Fruit fly (Drosophila melanogaster): ENCODE data around the gene Piezo.

Piezo gene

dm6 chr2L:8168075-8168474 lies 5.2 kb downstream of the Piezo start:
- TF ChIP-seq Mio (GFP tag; optimal IDR thresholded peaks at IDR 0.05) (no peak), CG9705 (GFP tag; optimal IDR thresholded peaks at IDR 0.05) (no peak), Rel (GFP tag; optimal IDR thresholded peaks at IDR 0.05) (no peak), Rel (tag; optimal IDR thresholded peaks at IDR 0.05) (no peak), foxo (GFP tag; optimal IDR thresholded peaks at IDR 0.05) (no peak), dsf (GFP tag; optimal IDR thresholded peaks at IDR 0.05; ENCODE audit: borderline replicate concordance) (no peak), HLH106 (tag; optimal IDR thresholded peaks at IDR 0.05) (no peak), Dif (GFP tag; optimal IDR thresholded peaks at IDR 0.05; ENCODE audit: partially characterized antibody) (no peak), Hnf4 (GFP tag; optimal IDR thresholded peaks at IDR 0.05) (no peak), Myc (optimal IDR thresholded peaks at IDR 0.05) (no peak)

dm6 chr2L:8170600-8171182 lies 7.8 kb downstream of the Piezo start:
- TF ChIP-seq Jra (GFP tag; optimal IDR thresholded peaks at IDR 0.05), result no peak
- no peak for TF ChIP-seq lola (GFP tag; optimal IDR thresholded peaks at IDR 0.05)
- no peak for TF ChIP-seq Myc (optimal IDR thresholded peaks at IDR 0.05)
- TF ChIP-seq jim (GFP tag; optimal IDR thresholded peaks at IDR 0.05), result no peak
- no peak for TF ChIP-seq ey (GFP tag; optimal IDR thresholded peaks at IDR 0.05)
- TF ChIP-seq OdsH (GFP tag; optimal IDR thresholded peaks at IDR 0.05), result no peak
- no peak for TF ChIP-seq psq (GFP tag; optimal IDR thresholded peaks at IDR 0.05)
- no peak for TF ChIP-seq pan (optimal IDR thresholded peaks at IDR 0.05)
- no peak for TF ChIP-seq tai (GFP tag; optimal IDR thresholded peaks at IDR 0.05)
- no peak for TF ChIP-seq Hr83 (GFP tag; optimal IDR thresholded peaks at IDR 0.05; ENCODE audit: poor library complexity, severe bottlenecking)
- no peak for TF ChIP-seq N (GFP tag; optimal IDR thresholded peaks at IDR 0.05)
- no peak for TF ChIP-seq rgr (GFP tag; optimal IDR thresholded peaks at IDR 0.05)
- no peak for TF ChIP-seq brk (GFP tag; optimal IDR thresholded peaks at IDR 0.05)
- TF ChIP-seq Hnf4 (GFP tag; optimal IDR thresholded peaks at IDR 0.05), result no peak
- no peak for TF ChIP-seq GATAd (GFP tag; optimal IDR thresholded peaks at IDR 0.05)
- TF ChIP-seq h (GFP tag; optimal IDR thresholded peaks at IDR 0.05), result no peak
- TF ChIP-seq Hr78 (GFP tag; optimal IDR thresholded peaks at IDR 0.05), result no peak
- no peak for TF ChIP-seq Vsx2 (GFP tag; optimal IDR thresholded peaks at IDR 0.05; ENCODE audit: partially characterized antibody)

- TF ChIP-seq Vsx2 (GFP tag; optimal IDR thresholded peaks at IDR 0.05; ENCODE audit: partially characterized antibody) (no peak), OdsH (GFP tag; optimal IDR thresholded peaks at IDR 0.05) (no peak), Dif (GFP tag; optimal IDR thresholded peaks at IDR 0.05; ENCODE audit: partially characterized antibody) (no peak), Sp1 (GFP tag; optimal IDR thresholded peaks at IDR 0.05) (no peak), brk (GFP tag; optimal IDR thresholded peaks at IDR 0.05) (no peak), Myc (optimal IDR thresholded peaks at IDR 0.05) (no peak), CrebA (GFP tag; optimal IDR thresholded peaks at IDR 0.05; ENCODE audit: borderline replicate concordance) (no peak)
Observed at dm6 chr2L:8171544-8171943, 8.7 kb downstream of the Piezo start.

- no peak for TF ChIP-seq Hr78 (GFP tag; optimal IDR thresholded peaks at IDR 0.05)
Observed at dm6 chr2L:8185008-8185407, 22.1 kb downstream of the Piezo start.

dm6 chr2L:8190681-8191080 lies 27.8 kb downstream of the Piezo start, which contains the start of gene CG34134:
Gene CG34134 (minus strand): TSS chr2L:8190781.
- TF ChIP-seq OdsH (GFP tag; optimal IDR thresholded peaks at IDR 0.05), result no peak
- no peak for TF ChIP-seq Hr83 (GFP tag; optimal IDR thresholded peaks at IDR 0.05; ENCODE audit: poor library complexity, severe bottlenecking)
- no peak for TF ChIP-seq ey (GFP tag; optimal IDR thresholded peaks at IDR 0.05)
- no peak for TF ChIP-seq Jra (GFP tag; optimal IDR thresholded peaks at IDR 0.05)
- no peak for TF ChIP-seq pan (optimal IDR thresholded peaks at IDR 0.05)
- no peak for TF ChIP-seq Hr78 (GFP tag; optimal IDR thresholded peaks at IDR 0.05)
- no peak for TF ChIP-seq br (GFP tag; optimal IDR thresholded peaks at IDR 0.05)
- TF ChIP-seq Sp1 (GFP tag; optimal IDR thresholded peaks at IDR 0.05), result no peak
- TF ChIP-seq rgr (GFP tag; optimal IDR thresholded peaks at IDR 0.05), result no peak
- no peak for TF ChIP-seq Abd-B (GFP tag; optimal IDR thresholded peaks at IDR 0.05)
- TF ChIP-seq jim (GFP tag; optimal IDR thresholded peaks at IDR 0.05), result no peak
- TF ChIP-seq GATAd (GFP tag; optimal IDR thresholded peaks at IDR 0.05), result no peak
- TF ChIP-seq Hnf4 (GFP tag; optimal IDR thresholded peaks at IDR 0.05), result no peak
